Fruit fly (Drosophila melanogaster) whole organism, embryonic: ENCODE measurements around the gene CG18302.

ENCODE experiments used
- Atf-2 ChIP-seq: fragments of 200-800 bp; sonication (Bioruptor generic); optimal IDR thresholded peaks from 2 replicates; lab custom pipeline; 2016; ENCODE audit warnings: missing biosample characterization, missing genetic modification characterization
- Atf6 ChIP-seq: fragments of 200-800 bp; sonication (Bioruptor generic); IDR thresholded peaks from 2 replicates; pipeline ENCODE4 v1.3.6; 2022; ENCODE audit warnings: missing biosample characterization, missing genetic modification characterization
- CG1024 ChIP-seq: fragments of 200-800 bp; sonication (Bioruptor generic); IDR thresholded peaks from 2 replicates; pipeline ENCODE4 v1.3.6; 2022; ENCODE audit warnings: missing biosample characterization, missing genetic modification characterization
- CG12104 ChIP-seq: fragments of 200-800 bp; sonication (Bioruptor generic); optimal IDR thresholded peaks from 3 replicates; lab custom pipeline; 2016; ENCODE audit warnings: missing biosample characterization, missing genetic modification characterization
- CG13894 ChIP-seq: fragments of 200-800 bp; sonication (Bioruptor generic); optimal IDR thresholded peaks from 3 replicates; lab custom pipeline; 2018; ENCODE audit warnings: missing biosample characterization, mild to moderate bottlenecking, missing genetic modification characterization, moderate library complexity
- CG15601 ChIP-seq: fragments of 200-800 bp; sonication (Bioruptor generic); optimal IDR thresholded peaks from 3 replicates; lab custom pipeline; 2019; ENCODE audit warnings: missing biosample characterization, mild to moderate bottlenecking, missing genetic modification characterization, moderate library complexity
- CG1647 ChIP-seq: fragments of 200-800 bp; sonication (Bioruptor generic); optimal IDR thresholded peaks from 3 replicates; lab custom pipeline; 2016; ENCODE audit warnings: missing biosample characterization, missing genetic modification characterization
- CG17568 ChIP-seq: fragments of 200-800 bp; sonication (Bioruptor generic); optimal IDR thresholded peaks from 2 replicates; lab custom pipeline; 2018; ENCODE audit warnings: missing biosample characterization, mild to moderate bottlenecking, missing genetic modification characterization, moderate library complexity
- CG32767 ChIP-seq: fragments of 200-800 bp; sonication (Bioruptor generic); IDR thresholded peaks from 2 replicates; pipeline ENCODE4 v1.3.6; 2022; ENCODE audit warnings: missing biosample characterization, missing genetic modification characterization
- CG34376 ChIP-seq: fragments of 200-800 bp; sonication (Bioruptor generic); optimal IDR thresholded peaks from 2 replicates; lab custom pipeline; 2018; ENCODE audit warnings: missing biosample characterization, mild to moderate bottlenecking, missing genetic modification characterization
- CG3726 ChIP-seq: fragments of 200-800 bp; sonication (Bioruptor generic); IDR thresholded peaks from 3 replicates; pipeline ENCODE4, ENCODE4 v1.3.6; 2022; ENCODE audit warnings: missing biosample characterization, missing genetic modification characterization
- CG4282 ChIP-seq: fragments of 200-800 bp; sonication (Bioruptor generic); optimal IDR thresholded peaks from 2 replicates; lab custom pipeline; 2016; ENCODE audit warnings: missing biosample characterization, missing genetic modification characterization
- CG6854 ChIP-seq: fragments of 200-800 bp; sonication (Bioruptor generic); optimal IDR thresholded peaks from 3 replicates; lab custom pipeline; 2017; ENCODE audit warnings: missing biosample characterization, mild to moderate bottlenecking, missing genetic modification characterization
- CG7372 ChIP-seq: fragments of 200-800 bp; sonication (Bioruptor generic); IDR thresholded peaks from 2 replicates; pipeline ENCODE4 v1.3.6; 2022; ENCODE audit warnings: missing biosample characterization, missing genetic modification characterization
- CG7745 ChIP-seq: fragments of 200-800 bp; sonication (Bioruptor generic); optimal IDR thresholded peaks from 2 replicates; lab custom pipeline; 2018; ENCODE audit warnings: missing biosample characterization, mild to moderate bottlenecking, missing genetic modification characterization, moderate library complexity
- CG7839 ChIP-seq: fragments of 200-800 bp; sonication (Bioruptor generic); optimal IDR thresholded peaks from 3 replicates; lab custom pipeline; 2018; ENCODE audit warnings: missing biosample characterization, mild to moderate bottlenecking, missing genetic modification characterization, moderate library complexity
- CG9817 ChIP-seq: fragments of 200-800 bp; sonication (Bioruptor generic); optimal IDR thresholded peaks from 2 replicates; lab custom pipeline; 2018; ENCODE audit warnings: missing biosample characterization, mild to moderate bottlenecking, missing genetic modification characterization, moderate library complexity
- GATAe ChIP-seq: fragments of 200-800 bp; sonication (Bioruptor generic); conservative IDR thresholded peaks from 2 replicates; pipeline ENCODE4 v1.3.6; 2022; ENCODE audit warnings: missing biosample characterization, missing genetic modification characterization
- Gsc ChIP-seq: fragments of 200-800 bp; sonication (Bioruptor generic); IDR thresholded peaks from 2 replicates; pipeline ENCODE4 v1.3.6; 2022; ENCODE audit warnings: missing biosample characterization, missing genetic modification characterization
- Hmx ChIP-seq: fragments of 200-800 bp; sonication (Bioruptor generic); optimal IDR thresholded peaks from 2 replicates; lab custom pipeline; 2016; ENCODE audit warnings: missing biosample characterization, missing genetic modification characterization
- Lim3 ChIP-seq: fragments of 200-800 bp; sonication (Bioruptor generic); IDR thresholded peaks from 2 replicates; pipeline ENCODE4 v1.3.6; 2022; ENCODE audit warnings: missing biosample characterization, missing genetic modification characterization
- Med ChIP-seq: fragments of 200-800 bp; sonication (Bioruptor generic); peaks from one replicate; lab custom pipeline; 2016; ENCODE audit warnings: missing biosample characterization, missing genetic modification characterization, mild to moderate bottlenecking, inconsistent platforms, moderate library complexity
- NC2β ChIP-seq: fragments of 200-800 bp; sonication (Bioruptor generic); optimal IDR thresholded peaks from 2 replicates; lab custom pipeline; 2016; ENCODE audit warnings: missing biosample characterization, missing genetic modification characterization
- NfI ChIP-seq: fragments of 200-800 bp; sonication (Bioruptor generic); optimal IDR thresholded peaks from 3 replicates; lab custom pipeline; 2018; ENCODE audit warnings: missing biosample characterization, mild to moderate bottlenecking, missing genetic modification characterization, moderate library complexity
- Pdp1 ChIP-seq, 2 experiments: fragments of 200-800 bp; sonication (Bioruptor generic); optimal IDR thresholded peaks; 3 replicates each; lab custom pipeline; 2016; ENCODE audit warnings: missing biosample characterization in 2 of 2, missing genetic modification characterization in 2 of 2, mild to moderate bottlenecking in 1 of 2, moderate library complexity in 1 of 2
- Sox102F ChIP-seq: fragments of 200-800 bp; sonication (Bioruptor generic); optimal IDR thresholded peaks from 2 replicates; lab custom pipeline; 2018; ENCODE audit warnings: missing biosample characterization, mild to moderate bottlenecking, missing genetic modification characterization, moderate library complexity
- Usf ChIP-seq: fragments of 200-800 bp; sonication (Bioruptor generic); optimal IDR thresholded peaks from 2 replicates; lab custom pipeline; 2017; ENCODE audit warnings: missing genotype, missing biosample characterization, missing genetic modification characterization
- cas ChIP-seq: fragments of 200-800 bp; sonication (Bioruptor generic); IDR thresholded peaks from 2 replicates; pipeline ENCODE4 v1.3.6; 2022; ENCODE audit warnings: missing biosample characterization, missing genetic modification characterization
- chinmo ChIP-seq: fragments of 200-800 bp; sonication (Bioruptor generic); IDR thresholded peaks from 4 replicates; pipeline ENCODE4 v1.3.6; 2022; ENCODE audit warnings: missing biosample characterization, missing genetic modification characterization; ENCODE audit not compliant: partially characterized antibody
- cwo ChIP-seq: fragments of 200-800 bp; sonication (Bioruptor generic); optimal IDR thresholded peaks from 3 replicates; lab custom pipeline; 2017; ENCODE audit warnings: missing biosample characterization, missing genetic modification characterization, mild to moderate bottlenecking, moderate library complexity, missing genetic modification reagents
- dan ChIP-seq: fragments of 200-800 bp; sonication (Bioruptor generic); IDR thresholded peaks from 2 replicates; pipeline ENCODE4 v1.3.6; 2022; ENCODE audit warnings: missing biosample characterization, missing genetic modification characterization
- exex ChIP-seq: fragments of 200-800 bp; sonication (Bioruptor generic); optimal IDR thresholded peaks from 4 replicates; lab custom pipeline; 2018; ENCODE audit warnings: missing biosample characterization, mild to moderate bottlenecking, missing genetic modification characterization, moderate library complexity
- fd102C ChIP-seq: fragments of 200-800 bp; sonication (Bioruptor generic); optimal IDR thresholded peaks from 2 replicates; lab custom pipeline; 2018; ENCODE audit warnings: missing biosample characterization, mild to moderate bottlenecking, missing genetic modification characterization, moderate library complexity
- fd96Cb ChIP-seq: fragments of 200-800 bp; sonication (Bioruptor generic); optimal IDR thresholded peaks from 2 replicates; lab custom pipeline; 2018; ENCODE audit warnings: missing biosample characterization, mild to moderate bottlenecking, missing genetic modification characterization, moderate library complexity
- gcm ChIP-seq: fragments of 200-800 bp; sonication (Bioruptor generic); optimal IDR thresholded peaks from 2 replicates; lab custom pipeline; 2019; ENCODE audit warnings: missing biosample characterization, mild to moderate bottlenecking, missing genetic modification characterization, moderate library complexity
- ham ChIP-seq: fragments of 200-800 bp; sonication (Bioruptor generic); IDR thresholded peaks from 2 replicates; pipeline ENCODE4 v1.3.6; 2022; ENCODE audit warnings: missing biosample characterization, missing genetic modification characterization
- insv ChIP-seq, 2 experiments: fragments of 200-800 bp; sonication (Bioruptor generic); optimal IDR thresholded peaks; 3 replicates each; lab custom pipeline; 2016 to 2018; ENCODE audit warnings: missing biosample characterization in 2 of 2, missing genetic modification characterization in 2 of 2
- lab ChIP-seq: fragments of 200-800 bp; sonication (Bioruptor generic); optimal IDR thresholded peaks from 3 replicates; lab custom pipeline; 2017; ENCODE audit warnings: missing biosample characterization, missing genetic modification characterization, mild to moderate bottlenecking, moderate library complexity, missing genetic modification reagents
- mirr ChIP-seq: fragments of 200-800 bp; sonication (Bioruptor generic); optimal IDR thresholded peaks from 3 replicates; lab custom pipeline; 2018; ENCODE audit warnings: missing biosample characterization, mild to moderate bottlenecking, missing genetic modification characterization
- mld ChIP-seq: fragments of 200-800 bp; sonication (Bioruptor generic); IDR thresholded peaks from 3 replicates; pipeline ENCODE4 v1.3.6; 2022; ENCODE audit warnings: missing biosample characterization, missing genetic modification characterization; ENCODE audit not compliant: partially characterized antibody
- otp ChIP-seq: fragments of 200-800 bp; sonication (Bioruptor generic); IDR thresholded peaks from 3 replicates; pipeline ENCODE4, ENCODE4 v1.3.6; 2022; ENCODE audit warnings: missing biosample characterization, missing genetic modification characterization
- peb ChIP-seq: fragments of 200-800 bp; sonication (Bioruptor generic); IDR thresholded peaks from 2 replicates; pipeline ENCODE4 v1.3.6; 2022; ENCODE audit warnings: missing biosample characterization, missing genetic modification characterization
- salm ChIP-seq: fragments of 200-800 bp; sonication (Bioruptor generic); optimal IDR thresholded peaks from 2 replicates; lab custom pipeline; 2018; ENCODE audit warnings: missing biosample characterization, mild to moderate bottlenecking, missing genetic modification characterization
- sd ChIP-seq: fragments of 200-800 bp; sonication (Bioruptor generic); optimal IDR thresholded peaks from 3 replicates; lab custom pipeline; 2018; ENCODE audit warnings: missing biosample characterization, mild to moderate bottlenecking, missing genetic modification characterization, moderate library complexity
- sisA ChIP-seq: fragments of 200-800 bp; sonication (Bioruptor generic); IDR thresholded peaks from 2 replicates; pipeline ENCODE4 v1.3.6; 2022; ENCODE audit warnings: missing biosample characterization, missing genetic modification characterization
- so ChIP-seq: fragments of 200-800 bp; sonication (Bioruptor generic); IDR thresholded peaks from 3 replicates; pipeline ENCODE4 v1.3.6; 2022; ENCODE audit warnings: missing biosample characterization, missing genetic modification characterization
- stwl ChIP-seq: fragments of 200-800 bp; sonication (Bioruptor generic); optimal IDR thresholded peaks from 3 replicates; lab custom pipeline; 2018; ENCODE audit warnings: missing biosample characterization, mild to moderate bottlenecking, missing genetic modification characterization, moderate library complexity
- sug ChIP-seq: fragments of 200-800 bp; optimal IDR thresholded peaks from 2 replicates; lab custom pipeline; 2019; ENCODE audit warnings: missing biosample characterization, mild to moderate bottlenecking, missing genetic modification characterization, moderate library complexity
- tll ChIP-seq, 2 experiments: fragments of 200-800 bp in 1 of 2; fragments of >200 bp in 1 of 2; sonication (Bioruptor generic) in 1 of 2; optimal IDR thresholded peaks; 2 replicates each; lab custom pipeline; 2017 to 2019; ENCODE audit warnings: missing biosample characterization in 2 of 2, missing genetic modification characterization in 2 of 2, mild to moderate bottlenecking in 1 of 2, moderate library complexity in 1 of 2
- unc-4 ChIP-seq: fragments of 200-800 bp; sonication (Bioruptor generic); IDR thresholded peaks from 2 replicates; pipeline ENCODE4 v1.3.6; 2022; ENCODE audit warnings: missing biosample characterization, missing genetic modification characterization; ENCODE audit not compliant: partially characterized antibody
- z ChIP-seq: fragments of 200-800 bp; sonication (Bioruptor generic); IDR thresholded peaks from 3 replicates; pipeline ENCODE4 v1.3.6; 2022; ENCODE audit warnings: missing biosample characterization, missing genetic modification characterization

Gene CG18302

dm6 chr2L:10502244-10502643 is 31.9 kb upstream of the CG18302 start:
- TF ChIP-seq Hmx: no peak
- no peak for TF ChIP-seq CG13894
- TF ChIP-seq CG9817 (tag; lab: Kevin White, UChicago): no peak
- no peak for TF ChIP-seq fd96Cb (tag; lab: Kevin White, UChicago)
- TF ChIP-seq Usf (GFP tag; lab: Kevin White, UChicago): no peak
- no peak for TF ChIP-seq fd102C (GFP tag; lab: Kevin White, UChicago)
- no peak for TF ChIP-seq peb (GFP tag; lab: Robert Waterston, UW)
- no peak for TF ChIP-seq mld (GFP tag; lab: Robert Waterston, UW)
- no peak for TF ChIP-seq CG1647 (GFP tag; lab: Kevin White, UChicago)
- TF ChIP-seq Atf-2 (GFP tag; lab: Kevin White, UChicago): no peak
- no peak for TF ChIP-seq CG4282 (GFP tag; lab: Kevin White, UChicago)
- no peak for TF ChIP-seq cas (GFP tag; lab: Robert Waterston, UW)
- TF ChIP-seq CG17568: peak; percentile 1
- no peak for TF ChIP-seq Gsc (GFP tag; lab: Robert Waterston, UW)
- no peak for TF ChIP-seq dan
- TF ChIP-seq z: no peak
- peak; percentile 60 for TF ChIP-seq exex (tag; lab: Kevin White, UChicago)
- TF ChIP-seq so (GFP tag; lab: Robert Waterston, UW): peak; percentile 16; the same call in 1 of the 3 replicates
- TF ChIP-seq salm (tag; lab: Kevin White, UChicago): no peak
- TF ChIP-seq CG15601: no peak
- peak; percentile 24 for TF ChIP-seq mirr
- TF ChIP-seq NfI (GFP tag; lab: Kevin White, UChicago): no peak
- 0 out of 4 replicates have a peak, but pooled peaks have one; percentile 78 for TF ChIP-seq chinmo
- no peak for TF ChIP-seq Lim3 (GFP tag; lab: Robert Waterston, UW)
- peak; percentile 72 for TF ChIP-seq sd (tag; lab: Kevin White, UChicago)
- no peak for TF ChIP-seq CG7745
- TF ChIP-seq Sox102F (GFP tag; lab: Kevin White, UChicago): no peak
- peak; percentile 46; the same call in 1 of the 2 replicates for TF ChIP-seq GATAe (GFP tag; lab: Robert Waterston, UW)
- TF ChIP-seq tll (GFP tag; optimal IDR thresholded peaks at IDR 0.05; lab: Kevin White, UChicago): no peak
- no peak for TF ChIP-seq otp (GFP tag; lab: Robert Waterston, UW)
- no peak for TF ChIP-seq CG1024 (GFP tag; lab: Robert Waterston, UW)
- TF ChIP-seq sug (tag; lab: Kevin White, UChicago): peak; percentile 11
- peak; percentile 12 for TF ChIP-seq CG34376 (GFP tag; lab: Kevin White, UChicago)
- no peak for TF ChIP-seq CG3726 (GFP tag; lab: Robert Waterston, UW)
- TF ChIP-seq cwo (GFP tag; lab: Kevin White, UChicago): no peak
- no peak for TF ChIP-seq gcm (GFP tag; lab: Kevin White, UChicago)
- TF ChIP-seq CG12104 (GFP tag; lab: Kevin White, UChicago): no peak
- no peak for TF ChIP-seq unc-4 (GFP tag; lab: Robert Waterston, UW)
- TF ChIP-seq CG7372 (GFP tag; lab: Robert Waterston, UW): no peak
- no peak for TF ChIP-seq CG6854 (GFP tag; lab: Kevin White, UChicago)
- TF ChIP-seq stwl (tag; lab: Kevin White, UChicago): no peak
- TF ChIP-seq Atf6: no peak
- TF ChIP-seq sisA (GFP tag; lab: Robert Waterston, UW): no peak
- TF ChIP-seq CG32767: no peak
- TF ChIP-seq ham (GFP tag; lab: Robert Waterston, UW): no peak
- TF ChIP-seq NC2β (GFP tag; lab: Kevin White, UChicago): no peak
- TF ChIP-seq Pdp1 (GFP tag; optimal IDR thresholded peaks at IDR 0.05; lab: Kevin White, UChicago): peak in 1 of 2 experiments; percentile 94
- peak; percentile 58 for TF ChIP-seq Med (GFP tag; lab: Kevin White, UChicago)
- no peak for TF ChIP-seq insv (GFP tag; optimal IDR thresholded peaks at IDR 0.05; lab: Kevin White, UChicago)
- no peak for TF ChIP-seq CG7839 (tag; lab: Kevin White, UChicago)
- peak; percentile 15 for TF ChIP-seq lab (GFP tag; lab: Kevin White, UChicago)
